Fruit fly (Drosophila melanogaster) whole organism, prepupa: ENCODE results near the gene CG43245.

Experiments used
- CG10631 ChIP-seq: fragments of 200-800 bp; sonication (Bioruptor generic); optimal IDR thresholded peaks from 2 replicates; lab custom pipeline; 2016; ENCODE audit warnings: missing biosample characterization, missing genetic modification characterization
- CG10669 ChIP-seq: fragments of 200-800 bp; sonication (Bioruptor generic); optimal IDR thresholded peaks from 3 replicates; lab custom pipeline; 2018; ENCODE audit warnings: missing biosample characterization, mild to moderate bottlenecking, missing genetic modification characterization, moderate library complexity
- CG11294 ChIP-seq: fragments of 200-800 bp; sonication (Bioruptor generic); IDR thresholded peaks from 2 replicates; pipeline ENCODE4 v1.3.6; 2022; ENCODE audit warnings: missing biosample characterization, missing genetic modification characterization
- CG11902 ChIP-seq: fragments of 200-800 bp; sonication (Bioruptor generic); optimal IDR thresholded peaks from 3 replicates; lab custom pipeline; 2016; ENCODE audit warnings: missing biosample characterization, missing genetic modification characterization
- CG15336 ChIP-seq: fragments of 200-800 bp; sonication (Bioruptor generic); IDR thresholded peaks from 2 replicates; pipeline ENCODE4 v1.3.6; 2022; ENCODE audit warnings: missing biosample characterization, missing genetic modification characterization
- CG1621 ChIP-seq: fragments of 200-800 bp; sonication (Bioruptor generic); optimal IDR thresholded peaks from 3 replicates; lab custom pipeline; 2018; ENCODE audit warnings: missing biosample characterization, mild to moderate bottlenecking, missing genetic modification characterization
- CG3032 ChIP-seq: fragments of 200-800 bp; optimal IDR thresholded peaks from 2 replicates; lab custom pipeline; 2019; ENCODE audit warnings: missing biosample characterization, mild to moderate bottlenecking, missing genetic modification characterization, moderate library complexity
- CG32006 ChIP-seq: fragments of 200-800 bp; sonication (Bioruptor generic); optimal IDR thresholded peaks from 3 replicates; lab custom pipeline; 2017; ENCODE audit warnings: missing biosample characterization, mild to moderate bottlenecking, missing genetic modification characterization
- CG34406 ChIP-seq: fragments of 200-800 bp; sonication (Bioruptor generic); optimal IDR thresholded peaks from 3 replicates; lab custom pipeline; 2016; ENCODE audit warnings: missing biosample characterization, missing genetic modification characterization
- CG4318 ChIP-seq: fragments of 200-800 bp; sonication (Bioruptor generic); optimal IDR thresholded peaks from 3 replicates; lab custom pipeline; 2017; ENCODE audit warnings: missing biosample characterization, mild to moderate bottlenecking, missing genetic modification characterization
- CG6163 ChIP-seq: fragments of 200-800 bp; sonication (Bioruptor generic); IDR thresholded peaks from 3 replicates; pipeline ENCODE4 v1.3.6; 2022; ENCODE audit warnings: missing biosample characterization, missing genetic modification characterization
- CG6276 ChIP-seq: fragments of 200-800 bp; sonication (Bioruptor generic); optimal IDR thresholded peaks from 2 replicates; lab custom pipeline; 2017; ENCODE audit warnings: missing biosample characterization, mild to moderate bottlenecking, missing genetic modification characterization
- CG6792 ChIP-seq: fragments of 200-800 bp; sonication (Bioruptor generic); optimal IDR thresholded peaks from 3 replicates; lab custom pipeline; 2016; ENCODE audit warnings: missing biosample characterization, missing genetic modification characterization
- CG6854 ChIP-seq: fragments of 200-800 bp; sonication (Bioruptor generic); optimal IDR thresholded peaks from 2 replicates; lab custom pipeline; 2017; ENCODE audit warnings: missing biosample characterization, mild to moderate bottlenecking, missing genetic modification characterization
- CG8119 ChIP-seq: fragments of 200-800 bp; sonication (Bioruptor generic); IDR thresholded peaks from 3 replicates; pipeline ENCODE4 v1.3.6; 2022; ENCODE audit warnings: missing biosample characterization, missing genetic modification characterization
- CG8319 ChIP-seq: fragments of 200-800 bp; sonication (Bioruptor generic); optimal IDR thresholded peaks from 3 replicates; lab custom pipeline; 2016; ENCODE audit warnings: missing biosample characterization, missing genetic modification characterization
- CG8632 ChIP-seq: fragments of 200-800 bp; sonication (Bioruptor generic); optimal IDR thresholded peaks from 3 replicates; lab custom pipeline; 2016; ENCODE audit warnings: missing biosample characterization, missing genetic modification characterization
- Eip78C ChIP-seq: fragments of 200-800 bp; sonication (Bioruptor generic); peaks from one replicate; lab custom pipeline; 2016; ENCODE audit warnings: missing biosample characterization, missing genetic modification characterization
- Ets21C ChIP-seq: fragments of 200-800 bp; sonication (Bioruptor generic); optimal IDR thresholded peaks from 3 replicates; lab custom pipeline; 2016; ENCODE audit warnings: missing biosample characterization, missing genetic modification characterization
- Hr38 ChIP-seq: sonication (Bioruptor generic); optimal IDR thresholded peaks from 2 replicates; lab custom pipeline; 2016; ENCODE audit warnings: missing biosample characterization, missing genetic modification characterization
- Hr39 ChIP-seq: fragments of 200-800 bp; sonication (Bioruptor generic); optimal IDR thresholded peaks from 2 replicates; lab custom pipeline; 2016; ENCODE audit warnings: missing biosample characterization, missing genetic modification characterization
- Lpt ChIP-seq: fragments of 200-800 bp; sonication (Bioruptor generic); optimal IDR thresholded peaks from 3 replicates; lab custom pipeline; 2016; ENCODE audit warnings: missing biosample characterization, missing genetic modification characterization
- Met ChIP-seq: fragments of 200-800 bp; sonication (Bioruptor generic); optimal IDR thresholded peaks from 3 replicates; lab custom pipeline; 2016; ENCODE audit warnings: missing biosample characterization, missing genetic modification characterization
- Smox ChIP-seq: fragments of 200-800 bp; sonication (Bioruptor generic); optimal IDR thresholded peaks from 3 replicates; lab custom pipeline; 2016; ENCODE audit warnings: missing biosample characterization, missing genetic modification characterization
- Sox102F ChIP-seq: fragments of 200-800 bp; sonication (Bioruptor generic); optimal IDR thresholded peaks from 2 replicates; lab custom pipeline; 2016; ENCODE audit warnings: missing biosample characterization, mild to moderate bottlenecking, missing genetic modification characterization
- Sox14 ChIP-seq: fragments of 200-800 bp; sonication (Bioruptor generic); optimal IDR thresholded peaks from 3 replicates; lab custom pipeline; 2016; ENCODE audit warnings: missing biosample characterization, missing genetic modification characterization
- acj6 ChIP-seq: fragments of 200-800 bp; sonication (Bioruptor generic); optimal IDR thresholded peaks from 3 replicates; lab custom pipeline; 2016; ENCODE audit warnings: missing biosample characterization, missing genetic modification characterization
- dac ChIP-seq: fragments of 200-800 bp; sonication (Bioruptor generic); optimal IDR thresholded peaks from 2 replicates; lab custom pipeline; 2017; ENCODE audit warnings: missing biosample characterization, mild to moderate bottlenecking, missing genetic modification characterization
- dsx ChIP-seq: fragments of 200-800 bp; optimal IDR thresholded peaks from 3 replicates; lab custom pipeline; 2019; ENCODE audit warnings: missing biosample characterization, mild to moderate bottlenecking, missing genetic modification characterization, moderate library complexity; ENCODE audit not compliant: poor library complexity, severe bottlenecking
- eg ChIP-seq: fragments of 200-800 bp; sonication (Bioruptor generic); IDR thresholded peaks from 3 replicates; pipeline ENCODE4 v1.3.6; 2022; ENCODE audit warnings: missing biosample characterization, missing genetic modification characterization
- esn ChIP-seq: fragments of 200-800 bp; sonication (Bioruptor generic); optimal IDR thresholded peaks from 2 replicates; lab custom pipeline; 2016; ENCODE audit warnings: missing biosample characterization, mild to moderate bottlenecking, missing genetic modification characterization, moderate library complexity
- fd59A ChIP-seq: fragments of 200-800 bp; sonication (Bioruptor generic); optimal IDR thresholded peaks from 2 replicates; lab custom pipeline; 2017; ENCODE audit warnings: missing biosample characterization, mild to moderate bottlenecking, missing genetic modification characterization, missing genetic modification reagents
- fd85E ChIP-seq: fragments of 200-800 bp; sonication (Bioruptor generic); optimal IDR thresholded peaks from 3 replicates; lab custom pipeline; 2016; ENCODE audit warnings: missing biosample characterization, missing genetic modification characterization
- fkh ChIP-seq: fragments of 200-800 bp; sonication (Bioruptor generic); optimal IDR thresholded peaks from 3 replicates; lab custom pipeline; 2017; ENCODE audit warnings: missing biosample characterization, mild to moderate bottlenecking, missing genetic modification characterization, moderate library complexity
- lz ChIP-seq: fragments of 200-800 bp; sonication (Bioruptor generic); optimal IDR thresholded peaks from 3 replicates; lab custom pipeline; 2016; ENCODE audit warnings: missing biosample characterization, missing genetic modification characterization
- pdm3 ChIP-seq: fragments of 200-800 bp; sonication (Bioruptor generic); optimal IDR thresholded peaks from 3 replicates; lab custom pipeline; 2016; ENCODE audit warnings: missing biosample characterization, missing genetic modification characterization
- ss ChIP-seq, 2 experiments: fragments of 200-800 bp; sonication (Bioruptor generic); optimal IDR thresholded peaks; 2 replicates in 1 of 2; 3 replicates in 1 of 2; lab custom pipeline; 2017 to 2018; ENCODE audit warnings: mild to moderate bottlenecking in 2 of 2, missing biosample characterization in 2 of 2, missing genetic modification characterization in 2 of 2, moderate library complexity in 1 of 2
- svp ChIP-seq: fragments of 200-800 bp; sonication (Bioruptor generic); peaks from one replicate; lab custom pipeline; 2016; ENCODE audit warnings: missing biosample characterization, missing genetic modification characterization
- topi ChIP-seq: fragments of 200-800 bp; sonication (Bioruptor generic); optimal IDR thresholded peaks from 3 replicates; lab custom pipeline; 2016; ENCODE audit warnings: missing biosample characterization, missing genetic modification characterization

The CG43245 gene

DNA sequence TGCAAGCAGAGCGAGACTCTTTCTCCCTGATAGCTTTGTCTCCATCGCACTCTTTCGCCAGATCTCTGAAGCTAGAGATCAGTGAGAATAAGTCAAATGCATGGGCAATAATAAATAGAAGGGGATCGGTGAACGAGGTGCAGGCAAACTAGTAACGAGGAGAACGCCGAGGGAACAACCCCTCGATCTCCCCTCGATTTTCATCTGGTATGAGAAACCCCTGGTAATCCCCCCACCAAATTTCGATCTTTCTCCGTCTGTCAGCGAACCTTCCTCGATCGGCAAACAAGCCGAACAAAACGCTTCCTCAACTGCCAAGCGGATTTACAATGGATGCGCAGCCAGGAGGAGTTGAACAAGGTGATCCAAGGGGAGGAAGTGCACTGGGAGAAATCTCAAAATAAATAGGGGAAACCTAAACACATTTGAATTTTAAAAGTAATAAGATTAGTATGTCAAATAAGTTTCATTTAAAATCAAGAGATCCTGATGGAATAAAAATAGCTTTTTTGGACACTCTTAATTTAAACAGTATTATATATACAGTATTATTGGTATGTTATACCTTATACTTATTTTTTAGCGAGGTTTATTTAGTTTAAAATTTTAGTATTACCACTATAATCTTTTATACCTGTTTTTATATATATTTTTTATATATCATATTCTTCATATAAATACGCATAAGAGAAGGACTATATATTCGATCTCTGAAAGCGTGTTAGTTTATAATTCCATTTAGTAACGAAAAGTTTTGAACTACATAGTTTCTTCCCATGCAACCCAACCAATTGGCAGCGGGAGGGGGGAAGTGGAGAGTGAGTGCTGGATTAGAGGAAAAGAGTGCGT lies 20.2 kb downstream of the CG43245 start (continued):
- TF ChIP-seq Ets21C (GFP tag; lab: Kevin White, UChicago): no peak
- TF ChIP-seq pdm3 (GFP tag; lab: Kevin White, UChicago): no peak
- no peak for TF ChIP-seq CG11294
- peak; percentile 48 for TF ChIP-seq CG10631 (GFP tag; lab: Kevin White, UChicago)
- TF ChIP-seq Hr39 (GFP tag; lab: Kevin White, UChicago): no peak
- no peak for TF ChIP-seq lz
- no peak for TF ChIP-seq topi (GFP tag; lab: Kevin White, UChicago)
- no peak for TF ChIP-seq CG8319 (GFP tag; lab: Kevin White, UChicago)
- no peak for TF ChIP-seq dac (GFP tag; lab: Kevin White, UChicago)

DNA sequence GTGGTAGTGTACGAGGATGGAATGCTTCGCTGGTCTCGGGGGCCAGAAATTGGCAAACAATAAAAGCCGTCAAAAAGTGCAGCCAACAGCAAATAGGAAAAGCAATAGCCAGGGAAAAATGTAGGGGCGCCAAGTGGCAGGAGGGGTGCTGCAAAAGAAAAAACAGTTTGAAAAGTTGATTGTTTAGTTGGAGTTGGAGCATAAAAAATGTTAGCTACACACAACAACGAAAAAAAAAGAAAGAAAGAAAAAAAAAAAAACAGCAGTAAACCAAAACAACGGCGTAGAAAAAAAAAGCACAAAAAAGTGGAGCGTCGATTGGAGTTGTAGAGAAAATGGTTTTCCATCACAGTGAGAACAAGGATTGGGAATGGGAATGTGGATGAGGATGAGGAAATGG lies 20.8 kb downstream of the CG43245 start:
- no peak for TF ChIP-seq fkh
- peak; percentile 1 for TF ChIP-seq Hr38 (GFP tag; lab: Kevin White, UChicago)
- no peak for TF ChIP-seq CG3032
- TF ChIP-seq ss (GFP tag; optimal IDR thresholded peaks at IDR 0.05; lab: Kevin White, UChicago): no peak
- TF ChIP-seq Lpt (GFP tag; lab: Kevin White, UChicago): peak; percentile 53
- TF ChIP-seq CG11902 (GFP tag; lab: Kevin White, UChicago): no peak
- TF ChIP-seq CG6163 (GFP tag; lab: Robert Waterston, UW): peak; percentile 72; the same call in 2 of the 3 replicates
- no peak for TF ChIP-seq dsx (GFP tag; lab: Kevin White, UChicago)
- no peak for TF ChIP-seq svp
- no peak for TF ChIP-seq CG34406 (GFP tag; lab: Kevin White, UChicago)
- TF ChIP-seq fd59A (GFP tag; lab: Kevin White, UChicago): no peak
- peak; percentile 81 for TF ChIP-seq CG8119 (GFP tag; lab: Robert Waterston, UW)
- TF ChIP-seq Met (GFP tag; lab: Kevin White, UChicago): no peak
- TF ChIP-seq fd85E (GFP tag; lab: Kevin White, UChicago): no peak
- no peak for TF ChIP-seq acj6 (GFP tag; lab: Kevin White, UChicago)
- no peak for TF ChIP-seq Smox
- TF ChIP-seq CG6792: no peak
- no peak for TF ChIP-seq Sox14 (GFP tag; lab: Kevin White, UChicago)
- no peak for TF ChIP-seq CG4318 (GFP tag; lab: Kevin White, UChicago)
- peak; percentile 87 for TF ChIP-seq eg (GFP tag; lab: Robert Waterston, UW)
- TF ChIP-seq CG32006 (GFP tag; lab: Kevin White, UChicago): no peak
- peak; percentile 76 for TF ChIP-seq CG6276 (GFP tag; lab: Kevin White, UChicago)
- no peak for TF ChIP-seq Sox102F
- TF ChIP-seq CG6854 (GFP tag; lab: Kevin White, UChicago): no peak
- no peak for TF ChIP-seq CG8632 (GFP tag; lab: Kevin White, UChicago)
- TF ChIP-seq CG11294: no peak
- TF ChIP-seq CG15336: peak; percentile 73
- TF ChIP-seq esn: no peak
- no peak for TF ChIP-seq CG10631 (GFP tag; lab: Kevin White, UChicago)
- TF ChIP-seq CG1621: no peak
- TF ChIP-seq, all 60 proteins: peak for 7

DNA sequence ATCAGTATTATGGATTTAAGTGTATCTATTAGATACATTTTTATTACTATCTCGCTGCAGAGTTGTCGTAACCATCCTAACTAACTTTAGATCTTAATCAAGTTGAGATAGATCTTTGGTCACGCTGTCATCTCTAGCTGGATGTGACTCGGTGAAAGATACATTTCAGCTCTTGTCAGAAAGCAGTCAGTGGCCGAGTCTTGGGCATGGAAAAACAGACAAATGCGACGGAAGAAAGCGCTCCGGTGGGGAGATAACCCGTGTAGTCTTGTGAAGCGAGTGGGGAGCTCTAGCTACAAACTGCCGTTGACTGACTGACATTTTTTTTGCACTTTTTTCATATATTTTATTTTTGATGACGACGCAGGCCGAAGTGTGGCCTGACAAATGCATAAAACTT lies 21.5 kb downstream of the CG43245 start:
- TF ChIP-seq CG6854 (GFP tag; lab: Kevin White, UChicago): no peak
- peak; percentile 45 for TF ChIP-seq CG32006 (GFP tag; lab: Kevin White, UChicago)
- peak; percentile 77 for TF ChIP-seq svp
- TF ChIP-seq Ets21C (GFP tag; lab: Kevin White, UChicago): no peak
- TF ChIP-seq CG6163 (GFP tag; lab: Robert Waterston, UW): peak; percentile 30; the same call in 1 of the 3 replicates
- TF ChIP-seq eg (GFP tag; lab: Robert Waterston, UW): peak; percentile 16; the same call in 1 of the 3 replicates
- no peak for TF ChIP-seq CG10669 (GFP tag; lab: Kevin White, UChicago)
- peak; percentile 26 for TF ChIP-seq Eip78C (GFP tag; lab: Kevin White, UChicago)
- no peak for TF ChIP-seq CG34406 (GFP tag; lab: Kevin White, UChicago)
